Fruit fly (Drosophila melanogaster): ENCODE measurements around the gene bur.

The bur gene

dm6 chr2L:21142972-21143385, 36.5 kb downstream of the bur start, which contains the start of gene pths (continued):
- no peak for TF ChIP-seq ems (GFP tag; optimal IDR thresholded peaks at IDR 0.05)
- no peak for TF ChIP-seq CG15601 (tag; optimal IDR thresholded peaks at IDR 0.05)
- TF ChIP-seq CG8478 (optimal IDR thresholded peaks at IDR 0.05) = no peak
- TF ChIP-seq insv (GFP tag; optimal IDR thresholded peaks at IDR 0.05) = no peak
- TF ChIP-seq CG18619 (GFP tag; optimal IDR thresholded peaks at IDR 0.05) = no peak
- TF ChIP-seq ci (GFP tag; IDR thresholded peaks at IDR 0.05) = no peak
- TF ChIP-seq Ets65A (GFP tag) = peak; percentile 45
- TF ChIP-seq zfh2 (GFP tag; optimal IDR thresholded peaks at IDR 0.05) = peak; percentile 30
- no peak for TF ChIP-seq pros (GFP tag; optimal IDR thresholded peaks at IDR 0.05)
- TF ChIP-seq Ada2b (GFP tag; IDR thresholded peaks at IDR 0.05) = 0 out of 2 replicates have a peak, but pooled peaks have one; percentile 24
- no peak for TF ChIP-seq CG8089 (GFP tag; optimal IDR thresholded peaks at IDR 0.05)
- no peak for TF ChIP-seq CG11696 (GFP tag; IDR thresholded peaks at IDR 0.05)
- no peak for TF ChIP-seq CG31441 (GFP tag; IDR thresholded peaks at IDR 0.05)
- TF ChIP-seq Sry-β (GFP tag; optimal IDR thresholded peaks at IDR 0.05) = peak; percentile 2
- no peak for TF ChIP-seq CG9437 (GFP tag; optimal IDR thresholded peaks at IDR 0.05)
- no peak for TF ChIP-seq Bteb2 (GFP tag; optimal IDR thresholded peaks at IDR 0.05)
- TF ChIP-seq Side (GFP tag; optimal IDR thresholded peaks at IDR 0.05) = no peak
- peak; percentile 59 for TF ChIP-seq CG12391 (tag; optimal IDR thresholded peaks at IDR 0.05)
- no peak for TF ChIP-seq crol (GFP tag; IDR thresholded peaks at IDR 0.05)
- TF ChIP-seq zen2 (GFP tag; IDR thresholded peaks at IDR 0.05; ENCODE audit: partially characterized antibody) = no peak; the same call in 2 of the 3 replicates
- TF ChIP-seq ap (GFP tag; IDR thresholded peaks at IDR 0.05) = no peak
- TF ChIP-seq CG12659 (GFP tag; optimal IDR thresholded peaks at IDR 0.05) = peak; percentile 61
- peak; percentile 53 for TF ChIP-seq CG13624 (GFP tag; optimal IDR thresholded peaks at IDR 0.05)
- no peak for TF ChIP-seq dimm (GFP tag; IDR thresholded peaks at IDR 0.05)
- TF ChIP-seq HmgZ (tag; optimal IDR thresholded peaks at IDR 0.05) = peak; percentile 3
- no peak for TF ChIP-seq lbe (GFP tag; optimal IDR thresholded peaks at IDR 0.05)
- TF ChIP-seq CG1529 (GFP tag; optimal IDR thresholded peaks at IDR 0.05) = no peak
- TF ChIP-seq bigmax (GFP tag; optimal IDR thresholded peaks at IDR 0.05) = no peak
- no peak for TF ChIP-seq CG3281 (GFP tag; optimal IDR thresholded peaks at IDR 0.05)
- TF ChIP-seq Hr39 (optimal IDR thresholded peaks at IDR 0.05) = no peak
- no peak for TF ChIP-seq CG4707 (GFP tag; optimal IDR thresholded peaks at IDR 0.05)
- no peak for TF ChIP-seq ab (GFP tag; optimal IDR thresholded peaks at IDR 0.05)
- TF ChIP-seq mam (GFP tag; optimal IDR thresholded peaks at IDR 0.05) = peak; percentile 79
- peak; percentile 98 for TF ChIP-seq CG30020 (tag; optimal IDR thresholded peaks at IDR 0.05)
- TF ChIP-seq CG32772 (GFP tag; IDR thresholded peaks at IDR 0.05) = no peak
- no peak for TF ChIP-seq CG3065 (GFP tag; optimal IDR thresholded peaks at IDR 0.05)
- TF ChIP-seq nerfin-2 (GFP tag; IDR thresholded peaks at IDR 0.05; ENCODE audit: partially characterized antibody) = peak; percentile 74
- no peak for TF ChIP-seq Trl (optimal IDR thresholded peaks at IDR 0.05)
- TF ChIP-seq Trl (GFP tag; optimal IDR thresholded peaks at IDR 0.05) = peak; percentile 40
- no peak for TF ChIP-seq CG7839 (tag; optimal IDR thresholded peaks at IDR 0.05)
- no peak for TF ChIP-seq CG43689 (GFP tag; IDR thresholded peaks at IDR 0.05)
- TF ChIP-seq CG6272 (GFP tag; IDR thresholded peaks at IDR 0.05) = peak; percentile 42; the same call in 1 of the 2 replicates
- TF ChIP-seq salm (tag; optimal IDR thresholded peaks at IDR 0.05) = no peak
- TF ChIP-seq br (optimal IDR thresholded peaks at IDR 0.05) = no peak
- TF ChIP-seq ind (GFP tag; optimal IDR thresholded peaks at IDR 0.05) = peak; percentile 61
- TF ChIP-seq Jarid2 (GFP tag; optimal IDR thresholded peaks at IDR 0.05) = no peak
- no peak for TF ChIP-seq fd64A (GFP tag; optimal IDR thresholded peaks at IDR 0.05)
- peak; percentile 58; the same call in 1 of the 2 replicates for TF ChIP-seq CG11085 (GFP tag; IDR thresholded peaks at IDR 0.05)
- peak; percentile 18 for TF ChIP-seq Ssrp (tag; optimal IDR thresholded peaks at IDR 0.05)
- no peak for TF ChIP-seq gt (GFP tag; IDR thresholded peaks at IDR 0.05)
- no peak for TF ChIP-seq gsb-n (tag; optimal IDR thresholded peaks at IDR 0.05)
- peak; percentile 41 for TF ChIP-seq NfI (GFP tag; optimal IDR thresholded peaks at IDR 0.05)
- TF ChIP-seq pum (GFP tag; optimal IDR thresholded peaks at IDR 0.05) = peak; percentile 35
- TF ChIP-seq CG3995 (GFP tag; optimal IDR thresholded peaks at IDR 0.05) = peak; percentile 33

All from whole organism, embryonic.